Worm (Caenorhabditis elegans) whole organism, L4 larva: ENCODE data around the gene rgs-11.

Source experiments
- Y48G9A.11 ChIP-seq: fragments of 200-800 bp; sonication (Bioruptor generic); IDR thresholded peaks from 2 replicates; pipeline ENCODE4 v1.3.6; 2022; ENCODE audit warnings: missing genetic modification reagents, missing genetic modification characterization, missing compliant biosample characterization
- aha-1 ChIP-seq: fragments of 150-350 bp; peaks from one replicate; lab custom pipeline; 2014; ENCODE audit warnings: missing biosample characterization, missing genetic modification characterization
- ama-1 ChIP-seq: fragments of 150-350 bp; optimal IDR thresholded peaks from 2 replicates; lab custom pipeline; 2014; ENCODE audit warnings: inconsistent platforms, mixed read lengths
- ceh-28 ChIP-seq: fragments of 150-350 bp; optimal IDR thresholded peaks from 2 replicates; lab custom pipeline; 2014; ENCODE audit warnings: missing biosample characterization, missing genetic modification reagents, missing genetic modification characterization
- ceh-32 ChIP-seq: sonication (generic microtip); optimal IDR thresholded peaks from 2 replicates; lab custom pipeline; 2016; ENCODE audit warnings: mild to moderate bottlenecking, missing genetic modification characterization, missing compliant biosample characterization; ENCODE audit not compliant: poor library complexity
- ceh-62 ChIP-seq: sonication (generic microtip); optimal IDR thresholded peaks from 2 replicates; lab custom pipeline; 2017; ENCODE audit warnings: missing biosample characterization, missing genetic modification characterization
- daf-12 ChIP-seq: fragments of 150-350 bp; optimal IDR thresholded peaks from 2 replicates; lab custom pipeline; 2014; ENCODE audit warnings: missing biosample characterization, missing genetic modification reagents, missing genetic modification characterization
- daf-16 ChIP-seq, 3 experiments: sonication (generic microtip); optimal IDR thresholded peaks; 2 replicates each; lab custom pipeline; 2016 to 2017; ENCODE audit warnings: missing genetic modification characterization in 3 of 3, missing genetic modification reagents in 3 of 3, mild to moderate bottlenecking in 2 of 3, missing compliant biosample characterization in 2 of 3, missing biosample characterization in 1 of 3, moderate library complexity in 1 of 3
- daf-8 ChIP-seq: fragments of 200-800 bp; sonication (Bioruptor generic); IDR thresholded peaks from 2 replicates; pipeline ENCODE4 v1.3.6; 2022; ENCODE audit warnings: missing genetic modification characterization, missing compliant biosample characterization
- dpl-1 ChIP-seq: fragments of 150-350 bp; optimal IDR thresholded peaks from 2 replicates; lab custom pipeline; 2014; ENCODE audit warnings: missing biosample characterization, missing genetic modification reagents, missing genetic modification characterization
- egl-27 ChIP-seq: sonication (generic microtip); optimal IDR thresholded peaks from 3 replicates; lab custom pipeline; 2017; ENCODE audit warnings: missing biosample characterization, missing genetic modification reagents, missing genetic modification characterization
- egl-43 ChIP-seq: fragments of 200-800 bp; sonication (Bioruptor generic); IDR thresholded peaks from 2 replicates; pipeline ENCODE4 v1.3.6; 2022; ENCODE audit warnings: missing genetic modification reagents, missing genetic modification characterization, missing compliant biosample characterization
- fkh-10 ChIP-seq: fragments of 150-350 bp; optimal IDR thresholded peaks from 2 replicates; lab custom pipeline; 2014; ENCODE audit warnings: missing biosample characterization, missing genetic modification reagents, missing genetic modification characterization
- fos-1 ChIP-seq: fragments of 150-350 bp; optimal IDR thresholded peaks from 2 replicates; lab custom pipeline; 2014; ENCODE audit warnings: missing biosample characterization, missing genetic modification characterization
- hif-1 ChIP-seq, 2 experiments: sonication (generic microtip); optimal IDR thresholded peaks; 2 replicates each; lab custom pipeline; 2016 to 2017; ENCODE audit warnings: missing compliant biosample characterization in 2 of 2, missing genetic modification characterization in 2 of 2, missing genetic modification reagents in 2 of 2, missing genotype in 2 of 2, mild to moderate bottlenecking in 1 of 2
- hmg-1.1 ChIP-seq: fragments of 200-800 bp; sonication (Bioruptor generic); IDR thresholded peaks from 2 replicates; pipeline ENCODE4 v1.3.6; 2022; ENCODE audit warnings: missing genetic modification reagents, missing genetic modification characterization, missing compliant biosample characterization
- lim-7 ChIP-seq: fragments of 200-800 bp; sonication (Bioruptor generic); IDR thresholded peaks from 2 replicates; pipeline ENCODE4 v1.3.6; 2022; ENCODE audit warnings: missing genetic modification characterization, missing compliant biosample characterization
- nhr-10 ChIP-seq: fragments of 150-350 bp; optimal IDR thresholded peaks from 2 replicates; lab custom pipeline; 2014; ENCODE audit warnings: missing biosample characterization, missing genetic modification characterization
- nhr-11 ChIP-seq: fragments of 150-350 bp; optimal IDR thresholded peaks from 2 replicates; lab custom pipeline; 2014; ENCODE audit warnings: missing biosample characterization, missing genetic modification characterization
- nhr-111 ChIP-seq: fragments of 200-800 bp; sonication (Bioruptor generic); optimal IDR thresholded peaks from 2 replicates; lab custom pipeline; 2018; ENCODE audit warnings: mild to moderate bottlenecking, missing genetic modification characterization, missing compliant biosample characterization
- nhr-6 ChIP-seq: fragments of 150-350 bp; optimal IDR thresholded peaks from 2 replicates; lab custom pipeline; 2014; ENCODE audit warnings: missing biosample characterization, missing genetic modification characterization
- pha-4 ChIP-seq, 2 experiments: fragments of 150-350 bp in 1 of 2; fragments of 200-800 bp in 1 of 2; sonication (Bioruptor generic) in 1 of 2; IDR thresholded peaks in 1 of 2; optimal IDR thresholded peaks in 1 of 2; 2 replicates each; pipeline versions ENCODE4 v1.3.6 to Lab custom; 2014 to 2022; ENCODE audit warnings: missing genetic modification characterization in 2 of 2, missing genetic modification reagents in 2 of 2, missing biosample characterization in 1 of 2, missing compliant biosample characterization in 1 of 2
- pqm-1 ChIP-seq: sonication (generic microtip); optimal IDR thresholded peaks from 2 replicates; lab custom pipeline; 2017; ENCODE audit warnings: missing biosample characterization, missing genetic modification characterization
- rbr-2 ChIP-seq: sonication (generic microtip); optimal IDR thresholded peaks from 2 replicates; lab custom pipeline; 2016; ENCODE audit warnings: missing genotype, missing genetic modification characterization, missing compliant biosample characterization
- unc-62 ChIP-seq, 3 experiments: fragments of 150-350 bp in 1 of 3; sonication (generic microtip); optimal IDR thresholded peaks in 2 of 3; peaks in 1 of 3; 1 replicate in 1 of 3; 2 replicates in 2 of 3; lab custom pipeline; 2014 to 2017; ENCODE audit warnings: missing biosample characterization in 3 of 3, missing genetic modification characterization in 3 of 3, missing genetic modification reagents in 3 of 3, missing genotype in 1 of 3
- vab-7 ChIP-seq: fragments of 200-800 bp; sonication (Bioruptor generic); IDR thresholded peaks from 2 replicates; pipeline ENCODE4 v1.3.6; 2022; ENCODE audit warnings: missing genetic modification reagents, missing genetic modification characterization, missing compliant biosample characterization
- zip-11 ChIP-seq: fragments of 200-800 bp; sonication (Bioruptor generic); IDR thresholded peaks from 2 replicates; pipeline ENCODE4 v1.3.6; 2022; ENCODE audit warnings: missing genetic modification characterization, missing compliant biosample characterization
- ztf-11 ChIP-seq: fragments of 150-350 bp; optimal IDR thresholded peaks from 2 replicates; lab custom pipeline; 2014; ENCODE audit warnings: missing biosample characterization, missing genetic modification characterization

rgs-11 gene

DNA sequence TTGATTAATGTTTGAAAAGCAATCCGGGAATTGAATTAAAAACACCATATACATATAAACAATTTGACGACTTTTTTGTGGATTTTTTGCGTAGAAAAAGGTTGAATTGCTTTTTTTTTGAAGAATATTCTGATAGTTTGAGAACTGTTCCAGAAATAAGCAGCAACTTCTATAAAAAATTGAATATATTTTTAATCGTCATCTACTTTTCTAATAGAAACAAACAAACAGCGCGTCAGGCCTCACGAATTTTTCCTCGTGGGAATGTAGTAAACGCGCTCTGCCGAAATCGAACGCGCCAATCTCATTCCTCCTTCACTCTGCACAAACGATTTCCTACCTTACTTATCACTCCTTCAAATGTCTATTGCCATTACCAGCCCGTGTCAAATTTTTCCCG is at the start of gene rgs-11:
Gene rgs-11 (plus strand): TSS at position 301 of the 400 bp plus-strand sequence.
- TF ChIP-seq zip-11 (GFP tag; lab: Robert Waterston, UW) (no peak), fkh-10 (GFP tag; lab: Kevin White, UChicago) (no peak)

DNA sequence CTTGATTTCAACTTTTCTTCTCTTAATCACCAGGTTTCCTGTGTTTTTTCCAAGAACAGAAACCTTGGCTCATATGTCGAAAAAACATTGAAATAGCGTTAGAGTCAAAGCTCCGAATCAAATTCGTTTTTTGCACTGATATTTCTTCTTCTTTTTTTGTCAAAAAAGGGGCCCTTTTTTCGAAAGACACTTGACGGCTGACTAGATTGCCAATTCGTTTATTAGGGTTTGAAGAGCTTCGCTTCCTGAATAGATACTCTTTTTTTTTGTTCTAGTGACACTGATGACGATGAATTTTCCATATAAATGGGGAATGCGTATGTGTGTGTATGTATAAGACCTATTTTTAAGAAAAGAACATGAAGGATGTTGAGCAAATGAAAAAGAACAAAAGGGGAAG is 47.6 kb upstream of the rgs-11 start:
- no peak for TF ChIP-seq egl-43 (GFP tag; lab: Robert Waterston, UW)
- peak; percentile 46 for TF ChIP-seq fkh-10 (GFP tag; lab: Kevin White, UChicago)

DNA sequence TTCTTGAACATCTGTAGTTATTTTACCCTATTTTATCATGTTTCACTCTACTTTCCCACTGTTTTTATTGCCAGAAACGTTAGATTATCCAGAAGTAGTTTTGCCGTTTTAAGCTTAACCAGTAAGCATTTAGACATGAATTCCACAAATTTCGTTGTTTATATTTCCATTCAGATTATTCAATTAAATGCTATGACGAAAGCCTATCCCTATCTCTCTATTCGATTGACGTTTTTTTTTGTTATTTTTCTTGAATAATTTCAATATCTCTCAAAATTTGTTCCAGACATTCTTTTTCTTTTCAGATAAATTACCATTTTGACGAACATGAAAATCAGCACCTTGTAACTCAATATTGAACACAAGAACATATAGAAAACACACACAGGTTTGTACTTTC is 45.8 kb upstream of the rgs-11 start, which contains the start of gene npr-40:
Gene npr-40 (plus strand): TSS at position 301 of the 400 bp plus-strand sequence.
- TF ChIP-seq daf-8 (GFP tag; lab: Robert Waterston, UW) (no peak), dpl-1 (GFP tag; lab: Kevin White, UChicago) (no peak), aha-1 (tag; lab: Kevin White, UChicago) (peak; percentile 4), ceh-62 (no peak), zip-11 (GFP tag; lab: Robert Waterston, UW) (no peak), vab-7 (GFP tag; lab: Robert Waterston, UW) (no peak), pqm-1 (tag; lab: Kevin White, UChicago) (no peak)
- TF ChIP-seq, all 104 proteins: peak for 1

DNA sequence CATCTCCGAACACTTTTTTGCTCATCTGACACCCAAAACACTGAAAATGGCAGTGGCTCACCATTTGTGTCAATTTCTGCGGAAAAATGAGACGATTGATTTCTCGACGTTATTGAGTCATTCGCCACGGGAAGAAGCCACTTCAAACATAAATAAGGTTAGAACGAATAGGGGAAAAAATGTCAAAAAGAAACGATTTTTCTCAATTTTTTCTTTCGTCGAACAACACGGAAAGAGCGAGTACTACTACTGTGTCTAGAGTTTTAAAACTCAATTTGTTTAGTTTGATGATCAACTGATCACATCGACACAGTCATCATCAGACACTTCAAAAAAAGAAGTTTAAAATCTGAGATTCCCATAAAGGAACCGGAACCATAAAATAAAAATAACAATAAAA is 43.5 kb upstream of the rgs-11 start:
- peak in 1 of 2 experiments; percentile 90 for TF ChIP-seq unc-62 (GFP tag; optimal IDR thresholded peaks at IDR 0.05 in 1 of 2; lab: Kevin White, UChicago)
- no peak for TF ChIP-seq unc-62 (tag; optimal IDR thresholded peaks at IDR 0.05; lab: Kevin White, UChicago)
- peak; percentile 53 for TF ChIP-seq fkh-10 (GFP tag; lab: Kevin White, UChicago)
- TF ChIP-seq hif-1 (tag; optimal IDR thresholded peaks at IDR 0.05; lab: Kevin White, UChicago) = no peak

DNA sequence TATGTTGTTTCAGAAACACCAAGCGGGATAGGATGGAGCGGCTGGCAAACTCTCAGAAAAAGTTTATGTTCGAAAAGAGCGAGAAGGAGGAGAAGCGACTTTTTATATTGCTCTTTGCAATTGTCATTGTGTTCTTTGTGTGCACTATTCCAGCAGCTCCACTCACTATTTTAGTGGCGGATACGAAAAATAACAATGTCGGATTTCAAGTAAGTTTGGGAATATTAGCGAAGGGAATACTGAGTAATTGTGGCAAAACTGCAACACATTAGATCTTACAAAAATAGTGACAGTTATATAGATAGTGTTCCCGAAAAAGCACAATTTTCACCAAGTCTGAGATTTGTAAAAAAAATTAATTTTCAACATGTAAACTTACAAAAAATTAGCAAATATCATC is 41.6 kb upstream of the rgs-11 start:
- TF ChIP-seq egl-27 (tag; lab: Kevin White, UChicago) (no peak), rbr-2 (tag; lab: Kevin White, UChicago) (no peak), aha-1 (tag; lab: Kevin White, UChicago) (peak; percentile 90)
- TF ChIP-seq, all 104 proteins: peak for 1

DNA sequence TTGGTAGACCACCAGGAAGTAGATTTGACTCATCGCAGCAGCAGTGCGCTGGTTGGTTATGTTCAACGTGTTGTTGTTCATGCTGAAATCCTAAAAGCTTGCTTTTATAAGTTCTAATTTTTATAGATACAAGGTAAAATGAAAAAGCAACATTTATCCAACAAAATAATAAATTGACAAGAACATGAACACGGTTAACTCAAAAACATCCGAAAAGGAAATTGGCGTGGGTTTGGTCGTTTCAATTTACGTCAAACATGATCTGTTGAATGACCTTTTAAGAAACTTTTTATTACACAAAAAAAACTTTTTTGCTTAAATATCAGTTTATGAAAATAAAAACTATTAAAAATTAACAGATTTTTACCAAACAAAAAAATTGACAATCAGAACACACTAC is 35.5 kb upstream of the rgs-11 start, which contains the start of gene ntr-2:
Gene ntr-2 (minus strand): TSS at position 101 of the 400 bp plus-strand sequence.
- TF ChIP-seq ceh-28 = no peak
- no peak for TF ChIP-seq daf-16 (GFP tag; optimal IDR thresholded peaks at IDR 0.05; lab: Kevin White, UChicago)
- no peak for TF ChIP-seq daf-16 (tag; optimal IDR thresholded peaks at IDR 0.05; lab: Kevin White, UChicago)
- no peak for TF ChIP-seq nhr-6 (tag; lab: Kevin White, UChicago)
- TF ChIP-seq fos-1 (tag; lab: Kevin White, UChicago) = no peak
- no peak for TF ChIP-seq hmg-1.1 (GFP tag; lab: Robert Waterston, UW)
- TF ChIP-seq rbr-2 (tag; lab: Kevin White, UChicago) = no peak
- no peak for TF ChIP-seq pha-4 (GFP tag; IDR thresholded peaks at IDR 0.05; lab: Robert Waterston, UW)
- TF ChIP-seq pha-4 (tag; optimal IDR thresholded peaks at IDR 0.05; lab: Kevin White, UChicago) = no peak
- TF ChIP-seq lim-7 (GFP tag; lab: Robert Waterston, UW) = no peak
- TF ChIP-seq fkh-10 (GFP tag; lab: Kevin White, UChicago) = no peak
- no peak for TF ChIP-seq ceh-32
- no peak for TF ChIP-seq ztf-11 (tag; lab: Kevin White, UChicago)
- no peak for TF ChIP-seq nhr-111 (GFP tag; lab: Kevin White, UChicago)
- TF ChIP-seq daf-12 (tag; lab: Kevin White, UChicago) = no peak
- TF ChIP-seq Y48G9A.11 = no peak
- no peak for TF ChIP-seq nhr-10 (tag; lab: Kevin White, UChicago)
- no peak for TF ChIP-seq dpl-1 (GFP tag; lab: Kevin White, UChicago)
- TF ChIP-seq vab-7 (GFP tag; lab: Robert Waterston, UW) = no peak
- no peak for TF ChIP-seq nhr-11 (tag; lab: Kevin White, UChicago)
- no peak for TF ChIP-seq ama-1 (lab: Kevin White, UChicago)
